In genomic region chr3R:4969199-4969778, dm6 we compare ENCODE assay signal across 3 fruit fly cellular contexts.
TF ChIP-seq lines count a peak whose summit lies in the region.

No protein-coding gene starts in this region.

- peak; percentile 91 to 93 for TF ChIP-seq CTCF in S2 (optimal IDR thresholded peaks at IDR 0.05; lab: Kevin White, UChicago)
- TF ChIP-seq CTCF in whole organism, embryonic (GFP tag; optimal IDR thresholded peaks at IDR 0.05; lab: Kevin White, UChicago), result peak; percentile 92

TF ChIP-seq in whole organism, embryonic, 481 proteins besides CTCF, POLR2A, EP300 and RAD21 (continues in another document):
- TF ChIP-seq slou (GFP tag; optimal IDR thresholded peaks at IDR 0.05; lab: Kevin White, UChicago), result no peak
- TF ChIP-seq Pdp1 (GFP tag; optimal IDR thresholded peaks at IDR 0.05; lab: Kevin White, UChicago), result no peak
- no peak for TF ChIP-seq Dref (GFP tag; IDR thresholded peaks at IDR 0.05; lab: Robert Waterston, UW)
- TF ChIP-seq sob (GFP tag; IDR thresholded peaks at IDR 0.05; lab: Robert Waterston, UW), result no peak
- TF ChIP-seq so (GFP tag; IDR thresholded peaks at IDR 0.05; lab: Robert Waterston, UW), result no peak
- no peak for TF ChIP-seq CrebB (tag; optimal IDR thresholded peaks at IDR 0.05; lab: Kevin White, UChicago)
- TF ChIP-seq ken (GFP tag; IDR thresholded peaks at IDR 0.05; lab: Robert Waterston, UW), result no peak
- no peak for TF ChIP-seq NfI (GFP tag; optimal IDR thresholded peaks at IDR 0.05; lab: Kevin White, UChicago)
- TF ChIP-seq zf30C (GFP tag; optimal IDR thresholded peaks at IDR 0.05; lab: Kevin White, UChicago), result no peak
- TF ChIP-seq tin (GFP tag; optimal IDR thresholded peaks at IDR 0.05; lab: Kevin White, UChicago), result no peak
- TF ChIP-seq ftz-f1 (GFP tag; optimal IDR thresholded peaks at IDR 0.05; lab: Kevin White, UChicago), result no peak
- no peak for TF ChIP-seq usp (GFP tag; optimal IDR thresholded peaks at IDR 0.05; lab: Kevin White, UChicago)
- no peak for TF ChIP-seq CG12236 (GFP tag; optimal IDR thresholded peaks at IDR 0.05; lab: Kevin White, UChicago)
- TF ChIP-seq hth (optimal IDR thresholded peaks at IDR 0.05; lab: Kevin White, UChicago), result no peak
- TF ChIP-seq CG3407 (GFP tag; optimal IDR thresholded peaks at IDR 0.05; lab: Kevin White, UChicago), result no peak
- no peak for TF ChIP-seq zfh1 (GFP tag; IDR thresholded peaks at IDR 0.05; lab: Robert Waterston, UW)
- TF ChIP-seq CG8359 (GFP tag; optimal IDR thresholded peaks at IDR 0.05; lab: Kevin White, UChicago; ENCODE audit: borderline replicate concordance), result no peak
- no peak for TF ChIP-seq Lim3 (GFP tag; IDR thresholded peaks at IDR 0.05; lab: Robert Waterston, UW)
- no peak for TF ChIP-seq Blimp-1 (GFP tag; optimal IDR thresholded peaks at IDR 0.05; lab: Kevin White, UChicago)
- no peak for TF ChIP-seq CG3726 (GFP tag; IDR thresholded peaks at IDR 0.05; lab: Robert Waterston, UW)
- no peak for TF ChIP-seq pros (GFP tag; optimal IDR thresholded peaks at IDR 0.05; lab: Kevin White, UChicago)
- TF ChIP-seq lab (GFP tag; optimal IDR thresholded peaks at IDR 0.05; lab: Kevin White, UChicago), result no peak
- peak; percentile 23 for TF ChIP-seq sens (GFP tag; lab: Kevin White, UChicago)
- TF ChIP-seq emc (GFP tag; optimal IDR thresholded peaks at IDR 0.05; lab: Kevin White, UChicago), result no peak
- TF ChIP-seq CG31365 (tag; optimal IDR thresholded peaks at IDR 0.05; lab: Kevin White, UChicago), result peak; percentile 87
- no peak for TF ChIP-seq CG12769 (tag; optimal IDR thresholded peaks at IDR 0.05; lab: Kevin White, UChicago)
- TF ChIP-seq CG4360 (GFP tag; IDR thresholded peaks at IDR 0.05; lab: Robert Waterston, UW), result no peak
- TF ChIP-seq Drgx (GFP tag; IDR thresholded peaks at IDR 0.05; lab: Robert Waterston, UW), result no peak
- TF ChIP-seq ci (GFP tag; IDR thresholded peaks at IDR 0.05; lab: Robert Waterston, UW), result 0 out of 3 replicates have a peak, but pooled peaks have one; percentile 12
- no peak for TF ChIP-seq hbn (GFP tag; IDR thresholded peaks at IDR 0.05; lab: Robert Waterston, UW; ENCODE audit: partially characterized antibody)
- TF ChIP-seq maf-S (GFP tag; optimal IDR thresholded peaks at IDR 0.05; lab: Kevin White, UChicago), result no peak
- TF ChIP-seq dpn (GFP tag; optimal IDR thresholded peaks at IDR 0.05; lab: Kevin White, UChicago), result no peak
- TF ChIP-seq CG2199 (GFP tag; IDR thresholded peaks at IDR 0.05; lab: Robert Waterston, UW), result peak; percentile 88
- no peak for TF ChIP-seq twi (tag; optimal IDR thresholded peaks at IDR 0.05; lab: Kevin White, UChicago)
- TF ChIP-seq CG4854 (GFP tag; optimal IDR thresholded peaks at IDR 0.05; lab: Kevin White, UChicago), result no peak
- peak; percentile 7 for TF ChIP-seq CG10979 (tag; optimal IDR thresholded peaks at IDR 0.05; lab: Kevin White, UChicago)
- TF ChIP-seq CG17186 (GFP tag; optimal IDR thresholded peaks at IDR 0.05; lab: Kevin White, UChicago), result no peak
- TF ChIP-seq dmrt11E (tag; optimal IDR thresholded peaks at IDR 0.05; lab: Kevin White, UChicago), result peak; percentile 21
- TF ChIP-seq CG1233 (GFP tag; optimal IDR thresholded peaks at IDR 0.05; lab: Kevin White, UChicago), result no peak
- TF ChIP-seq insv (GFP tag; optimal IDR thresholded peaks at IDR 0.05; lab: Kevin White, UChicago), result peak; percentile 74 to 97
- TF ChIP-seq Nf-YC (tag; optimal IDR thresholded peaks at IDR 0.05; lab: Kevin White, UChicago), result no peak
- TF ChIP-seq CG5180 (GFP tag; optimal IDR thresholded peaks at IDR 0.05; lab: Kevin White, UChicago), result no peak
- peak; percentile 30 for TF ChIP-seq stwl (tag; optimal IDR thresholded peaks at IDR 0.05; lab: Kevin White, UChicago)
- TF ChIP-seq amos (GFP tag; IDR thresholded peaks at IDR 0.05; lab: Robert Waterston, UW; ENCODE audit: partially characterized antibody), result no peak
- no peak for TF ChIP-seq CG9215 (GFP tag; IDR thresholded peaks at IDR 0.05; lab: Robert Waterston, UW)
- TF ChIP-seq TFAM (GFP tag; optimal IDR thresholded peaks at IDR 0.05; lab: Kevin White, UChicago), result no peak
- no peak for TF ChIP-seq CG10366 (GFP tag; IDR thresholded peaks at IDR 0.05; lab: Robert Waterston, UW)
- TF ChIP-seq CG6765 (GFP tag; optimal IDR thresholded peaks at IDR 0.05; lab: Kevin White, UChicago), result no peak

TF ChIP-seq in whole organism, wandering third instar larva, 38 proteins besides CTCF, POLR2A, EP300 and RAD21:
- TF ChIP-seq Dfd (GFP tag; optimal IDR thresholded peaks at IDR 0.05; lab: Kevin White, UChicago) (no peak), Hnf4 (GFP tag; optimal IDR thresholded peaks at IDR 0.05; lab: Kevin White, UChicago) (peak; percentile 1)
